Fruit fly (Drosophila melanogaster): ENCODE results near the gene ImpE2.

The ImpE2 gene

DNA sequence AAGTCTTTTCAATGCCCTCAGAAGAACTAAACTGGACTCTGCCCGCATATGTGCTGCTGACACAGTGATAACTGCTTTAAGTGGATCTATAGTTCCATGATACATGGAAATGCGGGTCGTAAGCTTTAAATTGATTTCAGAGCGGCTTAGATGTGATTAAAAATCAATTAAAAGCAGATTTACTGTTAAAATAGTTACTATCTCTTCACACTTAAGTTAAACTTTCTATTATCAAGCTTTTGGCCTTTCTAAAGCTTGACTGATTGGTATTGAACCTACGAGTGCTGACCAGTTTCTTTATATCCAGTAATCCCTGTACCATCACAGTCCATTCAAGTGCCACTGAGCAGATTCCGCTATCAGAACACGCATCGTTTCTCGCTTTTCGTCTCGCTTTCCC, 43.9 kb upstream of the ImpE2 start:
- TF ChIP-seq nerfin-2 (GFP tag; IDR thresholded peaks at IDR 0.05; ENCODE audit: partially characterized antibody): no peak
- TF ChIP-seq CG6854 (GFP tag; optimal IDR thresholded peaks at IDR 0.05): no peak
- TF ChIP-seq CG9727 (GFP tag; optimal IDR thresholded peaks at IDR 0.05): peak; percentile 21
- peak; percentile 12 for TF ChIP-seq CG31388 (GFP tag; optimal IDR thresholded peaks at IDR 0.05)
- TF ChIP-seq Mes4 (GFP tag; optimal IDR thresholded peaks at IDR 0.05): peak; percentile 4
- no peak for TF ChIP-seq unc-4 (GFP tag; IDR thresholded peaks at IDR 0.05; ENCODE audit: partially characterized antibody)
- TF ChIP-seq ttk (GFP tag; IDR thresholded peaks at IDR 0.05): no peak
- TF ChIP-seq CG34422 (GFP tag; IDR thresholded peaks at IDR 0.05): no peak
- no peak for TF ChIP-seq CG8478 (optimal IDR thresholded peaks at IDR 0.05)
- no peak for TF ChIP-seq CG1647 (GFP tag; optimal IDR thresholded peaks at IDR 0.05)
- peak; percentile 39 for TF ChIP-seq twi (tag; optimal IDR thresholded peaks at IDR 0.05)
- peak; percentile 2 for TF ChIP-seq HmgD (GFP tag; optimal IDR thresholded peaks at IDR 0.05)
- no peak for TF ChIP-seq Dp (GFP tag; optimal IDR thresholded peaks at IDR 0.05)
- peak; percentile 3 for TF ChIP-seq Atf3 (GFP tag; optimal IDR thresholded peaks at IDR 0.05)
- TF ChIP-seq slp2 (GFP tag; optimal IDR thresholded peaks at IDR 0.05): peak; percentile 38
- TF ChIP-seq CG11093 (GFP tag; IDR thresholded peaks at IDR 0.05): 0 out of 3 replicates have a peak, but pooled peaks have one; percentile 24
- TF ChIP-seq luna (GFP tag; optimal IDR thresholded peaks at IDR 0.05): no peak
- TF ChIP-seq CG10321 (GFP tag; IDR thresholded peaks at IDR 0.05): no peak
- TF ChIP-seq Xrp1 (GFP tag; IDR thresholded peaks at IDR 0.05): peak; percentile 51
- no peak for TF ChIP-seq CG4707 (GFP tag; optimal IDR thresholded peaks at IDR 0.05)
- TF ChIP-seq CG2120 (GFP tag; optimal IDR thresholded peaks at IDR 0.05): peak; percentile 64
- TF ChIP-seq tna (GFP tag; IDR thresholded peaks at IDR 0.05; ENCODE audit: partially characterized antibody): no peak
- no peak for TF ChIP-seq sr (GFP tag; IDR thresholded peaks at IDR 0.05)
- no peak for TF ChIP-seq yki (optimal IDR thresholded peaks at IDR 0.05)
- no peak for TF ChIP-seq HLH4C (GFP tag; IDR thresholded peaks at IDR 0.05; ENCODE audit: partially characterized antibody)
- TF ChIP-seq CG17359 (tag; optimal IDR thresholded peaks at IDR 0.05): peak; percentile 51
- peak; percentile 49 for TF ChIP-seq CG1602 (GFP tag; optimal IDR thresholded peaks at IDR 0.05)
- peak; percentile 51 for TF ChIP-seq CG7556 (GFP tag; optimal IDR thresholded peaks at IDR 0.05)
- peak; percentile 43 for TF ChIP-seq NfI (GFP tag; optimal IDR thresholded peaks at IDR 0.05)
- TF ChIP-seq wek (GFP tag; optimal IDR thresholded peaks at IDR 0.05): no peak
- TF ChIP-seq Dbx (GFP tag; IDR thresholded peaks at IDR 0.05): 0 out of 3 replicates have a peak, but pooled peaks have one; percentile 27
- TF ChIP-seq dan (GFP tag; IDR thresholded peaks at IDR 0.05): no peak
- TF ChIP-seq jing (GFP tag; optimal IDR thresholded peaks at IDR 0.05): peak; percentile 6
- peak; percentile 15 for TF ChIP-seq NK7.1 (GFP tag; optimal IDR thresholded peaks at IDR 0.05)
- no peak; the same call in 1 of the 2 replicates for TF ChIP-seq CG31224 (GFP tag; IDR thresholded peaks at IDR 0.05)
- TF ChIP-seq CG10267 (tag; optimal IDR thresholded peaks at IDR 0.05): peak; percentile 30
- peak; percentile 15 for TF ChIP-seq CG18764 (GFP tag; optimal IDR thresholded peaks at IDR 0.05)
- TF ChIP-seq kay (GFP tag; optimal IDR thresholded peaks at IDR 0.05): peak; percentile 4
- no peak for TF ChIP-seq Dek (tag; optimal IDR thresholded peaks at IDR 0.05)
- TF ChIP-seq Usf (GFP tag; optimal IDR thresholded peaks at IDR 0.05): no peak
- peak; percentile 68 for TF ChIP-seq gcm2 (GFP tag; optimal IDR thresholded peaks at IDR 0.05)
- TF ChIP-seq lmd (GFP tag; IDR thresholded peaks at IDR 0.05): peak; percentile 76
- 0 out of 2 replicates have a peak, but pooled peaks have one; percentile 21 for TF ChIP-seq Atf6 (GFP tag; IDR thresholded peaks at IDR 0.05)
- TF ChIP-seq Hr3 (GFP tag; optimal IDR thresholded peaks at IDR 0.05): peak; percentile 32
- no peak for TF ChIP-seq crol (GFP tag; IDR thresholded peaks at IDR 0.05)
- TF ChIP-seq CG6689 (GFP tag; IDR thresholded peaks at IDR 0.05): peak; percentile 44; the same call in 1 of the 2 replicates
- no peak for TF ChIP-seq bigmax (GFP tag; optimal IDR thresholded peaks at IDR 0.05)
- no peak for TF ChIP-seq jumu (GFP tag; optimal IDR thresholded peaks at IDR 0.05)
- no peak for TF ChIP-seq CG14860 (GFP tag; IDR thresholded peaks at IDR 0.05; ENCODE audit: partially characterized antibody)
- TF ChIP-seq rib (GFP tag; IDR thresholded peaks at IDR 0.05): no peak
- no peak for TF ChIP-seq fru (optimal IDR thresholded peaks at IDR 0.05)
- TF ChIP-seq CG8388 (GFP tag; optimal IDR thresholded peaks at IDR 0.05): peak; percentile 53
- peak; percentile 3 for TF ChIP-seq pb (GFP tag; optimal IDR thresholded peaks at IDR 0.05)

Data from whole organism, embryonic.